Fruit fly (Drosophila melanogaster): ENCODE measurements around the gene CG9147.

Gene CG9147

dm6 chr2L:6070656-6071231 is 4.9 kb downstream of the CG9147 start, which contains the start of the genes CG9154 and Kr-h2 (continued):
- TF ChIP-seq Antp (GFP tag; optimal IDR thresholded peaks at IDR 0.05) = peak; percentile 32
- peak; percentile 64 for TF ChIP-seq CG13287 (GFP tag; IDR thresholded peaks at IDR 0.05; ENCODE audit: partially characterized antibody)
- TF ChIP-seq nerfin-2 (GFP tag; IDR thresholded peaks at IDR 0.05; ENCODE audit: partially characterized antibody) = peak; percentile 68
- peak; percentile 93 for TF ChIP-seq Sry-δ (GFP tag; optimal IDR thresholded peaks at IDR 0.05)
- peak; percentile 54 for TF ChIP-seq CG17361 (GFP tag; IDR thresholded peaks at IDR 0.05)
- TF ChIP-seq Hr51 (GFP tag; optimal IDR thresholded peaks at IDR 0.05) = peak in 1 of 2 experiments; percentile 3
- no peak for TF ChIP-seq HLHmδ (GFP tag; optimal IDR thresholded peaks at IDR 0.05)
- TF ChIP-seq gce (GFP tag; IDR thresholded peaks at IDR 0.05) = no peak
- peak; percentile 1 for TF ChIP-seq Sox100B (GFP tag; optimal IDR thresholded peaks at IDR 0.05)
- TF ChIP-seq BEAF-32 (GFP tag; optimal IDR thresholded peaks at IDR 0.05) = peak; percentile 73
- no peak for TF ChIP-seq CrebB (tag; optimal IDR thresholded peaks at IDR 0.05)
- peak; percentile 34 for TF ChIP-seq CG30020 (tag; optimal IDR thresholded peaks at IDR 0.05)
- TF ChIP-seq unc-4 (GFP tag; IDR thresholded peaks at IDR 0.05; ENCODE audit: partially characterized antibody) = peak; percentile 61
- TF ChIP-seq Dp (GFP tag; optimal IDR thresholded peaks at IDR 0.05) = peak; percentile 84
- peak; percentile 4 for TF ChIP-seq fu2 (GFP tag; optimal IDR thresholded peaks at IDR 0.05)
- no peak for TF ChIP-seq Awh (GFP tag; IDR thresholded peaks at IDR 0.05)
- no peak for TF ChIP-seq eyg (GFP tag; optimal IDR thresholded peaks at IDR 0.05)
- peak in 1 of 2 experiments; percentile 12 for TF ChIP-seq crp (GFP tag; optimal IDR thresholded peaks at IDR 0.05)
- TF ChIP-seq E2f2 (GFP tag; IDR thresholded peaks at IDR 0.05) = peak; percentile 87
- peak; percentile 98 for TF ChIP-seq CG2116 (GFP tag; optimal IDR thresholded peaks at IDR 0.05)
- peak; percentile 15 for TF ChIP-seq pum (GFP tag; optimal IDR thresholded peaks at IDR 0.05)
- peak; percentile 5 for TF ChIP-seq CG12769 (tag; optimal IDR thresholded peaks at IDR 0.05)
- no peak for TF ChIP-seq CG8944 (GFP tag; optimal IDR thresholded peaks at IDR 0.05)
- TF ChIP-seq zfh1 (GFP tag; IDR thresholded peaks at IDR 0.05) = no peak
- peak; percentile 56 for TF ChIP-seq CG1603 (tag; optimal IDR thresholded peaks at IDR 0.05)
- TF ChIP-seq dpn (GFP tag; optimal IDR thresholded peaks at IDR 0.05) = peak in 1 of 2 experiments; percentile 18
- TF ChIP-seq PHDP (tag; optimal IDR thresholded peaks at IDR 0.05) = peak; percentile 29
- TF ChIP-seq CG7745 (tag; optimal IDR thresholded peaks at IDR 0.05) = no peak
- TF ChIP-seq CG6689 (GFP tag; IDR thresholded peaks at IDR 0.05) = no peak
- peak; percentile 41 for TF ChIP-seq CG18011 (GFP tag; optimal IDR thresholded peaks at IDR 0.05)
- TF ChIP-seq HLH54F (GFP tag; optimal IDR thresholded peaks at IDR 0.05) = peak; percentile 15
- TF ChIP-seq dmrt99B (tag; optimal IDR thresholded peaks at IDR 0.05) = peak; percentile 23
- TF ChIP-seq kni (GFP tag; optimal IDR thresholded peaks at IDR 0.05) = peak; percentile 55
- TF ChIP-seq TFAM (GFP tag; optimal IDR thresholded peaks at IDR 0.05) = no peak
- TF ChIP-seq Chrac-16 (GFP tag; optimal IDR thresholded peaks at IDR 0.05) = peak; percentile 3
- TF ChIP-seq knrl (GFP tag; IDR thresholded peaks at IDR 0.05; ENCODE audit: partially characterized antibody) = peak; percentile 77
- TF ChIP-seq CG7963 (GFP tag; IDR thresholded peaks at IDR 0.05; ENCODE audit: partially characterized antibody) = peak; percentile 77
- TF ChIP-seq Oli (tag; optimal IDR thresholded peaks at IDR 0.05) = no peak
- peak; percentile 24 for TF ChIP-seq mirr (GFP tag; optimal IDR thresholded peaks at IDR 0.05)
- peak; percentile 56 for TF ChIP-seq NfI (GFP tag; optimal IDR thresholded peaks at IDR 0.05)
- no peak for TF ChIP-seq prd (optimal IDR thresholded peaks at IDR 0.05)
- TF ChIP-seq prd (GFP tag; IDR thresholded peaks at IDR 0.05) = peak; percentile 44
- no peak for TF ChIP-seq usp (GFP tag; optimal IDR thresholded peaks at IDR 0.05)
- TF ChIP-seq CG13624 (GFP tag; optimal IDR thresholded peaks at IDR 0.05) = peak; percentile 19
- peak; percentile 14 for TF ChIP-seq CG9609 (GFP tag; optimal IDR thresholded peaks at IDR 0.05)
- TF ChIP-seq CG2678 (tag; optimal IDR thresholded peaks at IDR 0.05) = peak; percentile 56
- peak; percentile 56 for TF ChIP-seq CG34376 (GFP tag; optimal IDR thresholded peaks at IDR 0.05)
- peak; percentile 43; the same call in 1 of the 2 replicates for TF ChIP-seq CG31441 (GFP tag; IDR thresholded peaks at IDR 0.05)
- TF ChIP-seq Hmx (GFP tag; optimal IDR thresholded peaks at IDR 0.05) = no peak

All from whole organism, embryonic.